Fruit fly (Drosophila melanogaster): Measurements from ENCODE around the gene HLH4C.

The HLH4C gene

dm6 chrX:4666650-4667360, 19.6 kb upstream of the HLH4C start, which contains the start of gene CG3009 (continued):
- TF ChIP-seq CG6683 (GFP tag; optimal IDR thresholded peaks at IDR 0.05) (peak; percentile 95), kay (GFP tag; optimal IDR thresholded peaks at IDR 0.05) (peak; percentile 93), pzg (GFP tag; optimal IDR thresholded peaks at IDR 0.05) (peak; percentile 45), CG1603 (tag; optimal IDR thresholded peaks at IDR 0.05) (peak; percentile 96), Dref (GFP tag; IDR thresholded peaks at IDR 0.05) (peak; percentile 41; the same call in 1 of the 2 replicates), HLH54F (GFP tag; optimal IDR thresholded peaks at IDR 0.05) (peak; percentile 98), pfk (GFP tag; optimal IDR thresholded peaks at IDR 0.05) (peak; percentile 61), HLH4C (GFP tag; IDR thresholded peaks at IDR 0.05; ENCODE audit: partially characterized antibody) (peak; percentile 36; the same call in 1 of the 3 replicates), Spps (tag; optimal IDR thresholded peaks at IDR 0.05) (peak; percentile 77), Ravus (GFP tag; IDR thresholded peaks at IDR 0.05) (peak; percentile 93), CG6654 (GFP tag; optimal IDR thresholded peaks at IDR 0.05) (peak; percentile 89), CG11398 (GFP tag; optimal IDR thresholded peaks at IDR 0.05) (peak; percentile 97), CG14965 (GFP tag; optimal IDR thresholded peaks at IDR 0.05; ENCODE audit: borderline replicate concordance) (peak; percentile 86), CG7745 (tag; optimal IDR thresholded peaks at IDR 0.05) (peak; percentile 27), rib (GFP tag; IDR thresholded peaks at IDR 0.05) (peak; percentile 97), dan (GFP tag; IDR thresholded peaks at IDR 0.05) (peak; percentile 67; the same call in 1 of the 2 replicates), lilli (GFP tag; optimal IDR thresholded peaks at IDR 0.05) (peak; percentile 99), hkb (optimal IDR thresholded peaks at IDR 0.05) (peak; percentile 38), hkb (GFP tag; IDR thresholded peaks at IDR 0.05) (peak; percentile 99), z (GFP tag; IDR thresholded peaks at IDR 0.05) (peak; percentile 77), CG11456 (GFP tag; IDR thresholded peaks at IDR 0.05) (peak; percentile 98), CG6813 (GFP tag; optimal IDR thresholded peaks at IDR 0.05) (peak; percentile 97), crol (GFP tag; IDR thresholded peaks at IDR 0.05) (peak; percentile 70), CG6175 (GFP tag; IDR thresholded peaks at IDR 0.05) (peak; percentile 96), CG33557 (GFP tag; optimal IDR thresholded peaks at IDR 0.05) (peak; percentile 79), HmgD (GFP tag; optimal IDR thresholded peaks at IDR 0.05) (peak; percentile 98), CrebB (tag; optimal IDR thresholded peaks at IDR 0.05) (peak; percentile 95), CG32532 (GFP tag; IDR thresholded peaks at IDR 0.05) (peak; percentile 99), CG30403 (GFP tag; optimal IDR thresholded peaks at IDR 0.05) (peak; percentile 98), pros (GFP tag; optimal IDR thresholded peaks at IDR 0.05) (peak; percentile 78), CG12071 (GFP tag; optimal IDR thresholded peaks at IDR 0.05) (peak; percentile 98), ewg (GFP tag; optimal IDR thresholded peaks at IDR 0.05) (peak; percentile 94), CG7786 (GFP tag; optimal IDR thresholded peaks at IDR 0.05) (peak; percentile 98), slou (GFP tag; optimal IDR thresholded peaks at IDR 0.05) (peak; percentile 94), CG12942 (GFP tag; optimal IDR thresholded peaks at IDR 0.05) (peak; percentile 96), CG15601 (tag; optimal IDR thresholded peaks at IDR 0.05) (peak; percentile 92), CG18011 (GFP tag; optimal IDR thresholded peaks at IDR 0.05) (peak; percentile 98), CG9727 (GFP tag; optimal IDR thresholded peaks at IDR 0.05) (peak; percentile 95), nerfin-1 (tag; optimal IDR thresholded peaks at IDR 0.05) (peak; percentile 94), nau (GFP tag; optimal IDR thresholded peaks at IDR 0.05) (peak; percentile 96), CG10209 (GFP tag; optimal IDR thresholded peaks at IDR 0.05) (peak; percentile 97), CG2889 (GFP tag; IDR thresholded peaks at IDR 0.05) (peak; percentile 95), hbn (GFP tag; IDR thresholded peaks at IDR 0.05; ENCODE audit: partially characterized antibody) (no peak), CG9215 (GFP tag; IDR thresholded peaks at IDR 0.05) (peak; percentile 96), YL-1 (GFP tag; optimal IDR thresholded peaks at IDR 0.05) (peak; percentile 95), CG13424 (tag; optimal IDR thresholded peaks at IDR 0.05) (peak; percentile 98), Asciz (GFP tag; optimal IDR thresholded peaks at IDR 0.05) (peak; percentile 94), Mad (GFP tag; optimal IDR thresholded peaks at IDR 0.05) (peak; percentile 98), CG17568 (GFP tag; optimal IDR thresholded peaks at IDR 0.05) (peak; percentile 95)

Measured in whole organism, embryonic.